Worm (Caenorhabditis elegans) whole organism, L3 larva: Measurements from ENCODE around the gene Y62H9A.15.

Source experiments
- R02D3.7 ChIP-seq: fragments of 150-350 bp; optimal IDR thresholded peaks from 2 replicates; lab custom pipeline; 2014; ENCODE audit warnings: missing biosample characterization, missing genetic modification characterization
- ama-1 ChIP-seq: fragments of 150-350 bp; optimal IDR thresholded peaks from 2 replicates; lab custom pipeline; 2018
- elt-1 ChIP-seq: fragments of 150-350 bp; optimal IDR thresholded peaks from 2 replicates; lab custom pipeline; 2014; ENCODE audit warnings: missing biosample characterization, missing genetic modification characterization
- eor-1 ChIP-seq, 2 experiments: fragments of 150-350 bp; optimal IDR thresholded peaks; 2 replicates each; lab custom pipeline; 2014 to 2018; ENCODE audit warnings: missing biosample characterization in 2 of 2, missing genetic modification characterization in 2 of 2
- hmg-11 ChIP-seq: sonication (generic microtip); optimal IDR thresholded peaks from 2 replicates; lab custom pipeline; 2016; ENCODE audit warnings: missing genetic modification characterization, missing compliant biosample characterization
- jun-1 ChIP-seq: fragments of 150-350 bp; optimal IDR thresholded peaks from 2 replicates; lab custom pipeline; 2014; ENCODE audit warnings: missing biosample characterization, missing genetic modification reagents, missing genetic modification characterization
- nhr-11 ChIP-seq: fragments of 150-350 bp; optimal IDR thresholded peaks from 2 replicates; lab custom pipeline; 2014; ENCODE audit warnings: missing biosample characterization, missing genetic modification characterization
- nhr-12 ChIP-seq: fragments of 150-350 bp; optimal IDR thresholded peaks from 2 replicates; lab custom pipeline; 2014; ENCODE audit warnings: missing biosample characterization, missing genetic modification characterization
- nhr-237 ChIP-seq: fragments of 150-350 bp; optimal IDR thresholded peaks from 2 replicates; lab custom pipeline; 2014; ENCODE audit warnings: missing biosample characterization, missing genetic modification characterization
- pqm-1 ChIP-seq: fragments of 150-350 bp; optimal IDR thresholded peaks from 2 replicates; lab custom pipeline; 2017; ENCODE audit warnings: missing biosample characterization, missing genetic modification characterization, inconsistent platforms
- tbx-2 ChIP-seq: sonication (generic microtip); optimal IDR thresholded peaks from 2 replicates; lab custom pipeline; 2016; ENCODE audit warnings: mild to moderate bottlenecking, missing genetic modification characterization, missing compliant biosample characterization
- unc-62 ChIP-seq: fragments of 150-350 bp; sonication (generic microtip); optimal IDR thresholded peaks from 4 replicates; lab custom pipeline; 2014; ENCODE audit warnings: missing biosample characterization, missing genetic modification reagents, missing genetic modification characterization

ce11 chrX:11906626-11907025 lies 3.3 kb downstream of the Y62H9A.15 start:
- TF ChIP-seq ama-1 (lab: Kevin White, UChicago) (no peak), unc-62 (no peak), tbx-2 (tag; lab: Kevin White, UChicago) (no peak), R02D3.7 (tag; lab: Kevin White, UChicago) (no peak), nhr-12 (tag; lab: Kevin White, UChicago) (no peak), nhr-11 (tag; lab: Kevin White, UChicago) (no peak), nhr-237 (tag; lab: Kevin White, UChicago) (no peak), elt-1 (tag; lab: Kevin White, UChicago) (no peak), eor-1 (tag; optimal IDR thresholded peaks at IDR 0.05; lab: Kevin White, UChicago) (no peak), pqm-1 (tag; lab: Kevin White, UChicago) (no peak), jun-1 (tag; lab: Kevin White, UChicago) (no peak), hmg-11 (tag; lab: Kevin White, UChicago) (no peak)
